Worm (Caenorhabditis elegans) whole organism, midembryonic: ENCODE measurements around the gene C08H9.18.

Source experiments
- T22C8.4 ChIP-seq: fragments of 200-800 bp; sonication (Bioruptor generic); IDR thresholded peaks from 2 replicates; pipeline ENCODE4 v1.3.6; 2022; ENCODE audit warnings: missing genetic modification characterization, missing compliant biosample characterization
- med-1 ChIP-seq: sonication (generic microtip); optimal IDR thresholded peaks from 2 replicates; lab custom pipeline; 2017; ENCODE audit warnings: missing genetic modification characterization, mild to moderate bottlenecking, missing compliant biosample characterization, antibody characterized with exemption, missing genetic modification reagents; ENCODE audit not compliant: insufficient read depth
- ref-1 ChIP-seq: fragments of 200-800 bp; sonication (Bioruptor generic); conservative IDR thresholded peaks from 2 replicates; pipeline ENCODE4 v1.3.6; 2022; ENCODE audit warnings: missing genetic modification reagents, missing genetic modification characterization, missing compliant biosample characterization
- tab-1 ChIP-seq: fragments of 200-800 bp; sonication (Bioruptor generic); IDR thresholded peaks from 2 replicates; pipeline ENCODE4 v1.3.6; 2022; ENCODE audit warnings: missing genetic modification characterization, missing compliant biosample characterization
- ztf-29 ChIP-seq: fragments of 200-800 bp; sonication (Bioruptor generic); IDR thresholded peaks from 2 replicates; pipeline ENCODE4 v1.3.6; 2022; ENCODE audit warnings: missing genetic modification reagents, missing genetic modification characterization, missing compliant biosample characterization

DNA sequence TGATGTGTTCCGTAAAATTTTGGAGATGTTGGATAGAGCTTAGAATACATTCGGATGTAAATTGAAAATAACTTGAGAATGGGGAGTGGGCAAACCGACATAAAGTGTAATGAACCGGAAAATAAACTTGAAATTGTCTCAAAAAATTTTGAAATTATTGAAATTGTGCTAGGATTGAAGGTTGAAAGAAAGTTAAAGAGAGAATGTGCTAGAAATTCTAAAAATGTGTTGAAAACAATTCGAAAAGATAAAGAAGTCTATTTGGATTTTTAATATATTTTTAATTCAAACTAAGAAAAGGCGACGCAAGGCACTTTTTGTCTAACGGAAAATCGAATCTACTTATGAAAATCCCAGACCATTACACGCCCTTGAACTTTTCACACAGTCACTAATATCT lies 28.2 kb downstream of the C08H9.18 start, which contains the start of gene ZK938.3:
- TF ChIP-seq ref-1 (GFP tag; lab: Robert Waterston, UW) (no peak), ztf-29 (no peak), tab-1 (GFP tag; lab: Robert Waterston, UW) (no peak), med-1 (GFP tag; lab: Kevin White, UChicago) (no peak), T22C8.4 (no peak)
